Worm (Caenorhabditis elegans): ENCODE measurements around the gene fbxc-12.

DNA sequence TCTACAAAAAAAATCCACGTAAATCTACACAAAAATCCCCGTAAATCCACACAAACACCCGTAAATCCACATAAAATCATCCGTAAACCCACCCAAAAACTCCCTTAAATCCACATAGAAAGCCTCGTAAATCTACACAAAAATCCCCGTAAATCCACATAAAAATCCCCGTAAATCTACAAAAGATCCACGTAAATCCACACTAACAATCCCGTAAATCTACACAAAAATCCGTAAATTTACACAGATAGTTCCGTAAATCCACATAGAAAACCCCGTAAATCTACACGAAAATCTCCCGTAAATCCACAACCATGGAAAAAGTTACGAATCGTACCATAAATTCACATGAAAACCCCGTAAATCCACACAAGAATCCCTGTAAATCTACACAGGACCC is 26.4 kb upstream of the fbxc-12 start:
- no peak for TF ChIP-seq ceh-16 (tag; optimal IDR thresholded peaks at IDR 0.05)
- TF ChIP-seq aly-2 (tag; optimal IDR thresholded peaks at IDR 0.05) = no peak
- TF ChIP-seq R02D3.7 (tag; optimal IDR thresholded peaks at IDR 0.05) = no peak
- no peak for TF ChIP-seq lin-39 (tag; optimal IDR thresholded peaks at IDR 0.05)
- no peak for TF ChIP-seq ceh-82 (tag; optimal IDR thresholded peaks at IDR 0.05)
- TF ChIP-seq ama-1 (optimal IDR thresholded peaks at IDR 0.05) = no peak
- no peak for TF ChIP-seq mdl-1 (tag; optimal IDR thresholded peaks at IDR 0.05)
- TF ChIP-seq lin-13 (GFP tag; optimal IDR thresholded peaks at IDR 0.05) = no peak
- no peak for TF ChIP-seq fos-1 (tag; optimal IDR thresholded peaks at IDR 0.05)
- no peak for TF ChIP-seq egl-27 (tag; optimal IDR thresholded peaks at IDR 0.05)
- TF ChIP-seq unc-62 (GFP tag; optimal IDR thresholded peaks at IDR 0.05) = no peak
- no peak for TF ChIP-seq unc-39 (tag; optimal IDR thresholded peaks at IDR 0.05)
- TF ChIP-seq ztf-1 (GFP tag; conservative IDR thresholded peaks at IDR 0.05) = no peak
- no peak for TF ChIP-seq skn-1 (tag; optimal IDR thresholded peaks at IDR 0.05)

All from whole organism, L2 larva.